Worm (Caenorhabditis elegans): ENCODE measurements around the gene C44H4.8.

The C44H4.8 gene

ce11 chrX:14602676-14603075 is 7.8 kb downstream of the C44H4.8 start, which contains the start of gene eor-2 (continued):
- TF ChIP-seq mxl-3 (GFP tag; optimal IDR thresholded peaks at IDR 0.05): peak; percentile 98
- TF ChIP-seq spr-1 (tag; optimal IDR thresholded peaks at IDR 0.05): peak; percentile 35
- TF ChIP-seq snpc-1.2 (GFP tag; IDR thresholded peaks at IDR 0.05): no peak
- TF ChIP-seq hmg-1.1 (GFP tag; IDR thresholded peaks at IDR 0.05): peak; percentile 82
- peak; percentile 8 for TF ChIP-seq lin-13 (GFP tag; optimal IDR thresholded peaks at IDR 0.05)
- TF ChIP-seq daf-16 (GFP tag; optimal IDR thresholded peaks at IDR 0.05): peak in 1 of 2 experiments; percentile 5
- TF ChIP-seq daf-16 (tag; optimal IDR thresholded peaks at IDR 0.05): peak; percentile 97
- TF ChIP-seq ZK337.2 (GFP tag; IDR thresholded peaks at IDR 0.05): no peak
- no peak for TF ChIP-seq tra-1 (GFP tag; IDR thresholded peaks at IDR 0.05)
- peak; percentile 5 for TF ChIP-seq T20F7.1 (GFP tag; optimal IDR thresholded peaks at IDR 0.05)
- peak; percentile 83 for TF ChIP-seq mep-1 (tag; optimal IDR thresholded peaks at IDR 0.05)
- no peak for TF ChIP-seq F49E8.2 (tag; optimal IDR thresholded peaks at IDR 0.05; ENCODE audit: borderline replicate concordance)
- TF ChIP-seq sdz-12 (GFP tag; optimal IDR thresholded peaks at IDR 0.05): no peak
- peak; percentile 32; the same call in 1 of the 2 replicates for TF ChIP-seq set-16 (GFP tag; IDR thresholded peaks at IDR 0.05)
- TF ChIP-seq Y105C5A.15 (GFP tag; IDR thresholded peaks at IDR 0.05): no peak
- no peak for TF ChIP-seq Y48G9A.11 (GFP tag; IDR thresholded peaks at IDR 0.05)
- no peak for TF ChIP-seq Y5F2A.4 (GFP tag; optimal IDR thresholded peaks at IDR 0.05)
- no peak for TF ChIP-seq nhr-76 (tag; optimal IDR thresholded peaks at IDR 0.05)
- TF ChIP-seq zfp-3 (GFP tag; conservative IDR thresholded peaks at IDR 0.05): no peak
- TF ChIP-seq ZK546.5 (tag; optimal IDR thresholded peaks at IDR 0.05): no peak
- TF ChIP-seq mdt-29 (GFP tag; IDR thresholded peaks at IDR 0.05): no peak
- TF ChIP-seq dmd-9 (GFP tag; IDR thresholded peaks at IDR 0.05): no peak
- TF ChIP-seq ctbp-1 (GFP tag; IDR thresholded peaks at IDR 0.05): peak; percentile 71; the same call in 1 of the 2 replicates
- peak; percentile 86 for TF ChIP-seq nhr-28 (tag; optimal IDR thresholded peaks at IDR 0.05)
- TF ChIP-seq dmd-6 (GFP tag; IDR thresholded peaks at IDR 0.05): peak; percentile 82
- no peak for TF ChIP-seq zip-2 (tag; optimal IDR thresholded peaks at IDR 0.05)
- TF ChIP-seq lim-7 (GFP tag; IDR thresholded peaks at IDR 0.05): no peak
- TF ChIP-seq mxl-2 (GFP tag; conservative IDR thresholded peaks at IDR 0.05): no peak
- peak in 1 of 2 experiments; percentile 74 for TF ChIP-seq lsy-2 (tag; optimal IDR thresholded peaks at IDR 0.05)
- TF ChIP-seq ztf-11 (tag; optimal IDR thresholded peaks at IDR 0.05): no peak
- no peak for TF ChIP-seq zfp-2 (tag; optimal IDR thresholded peaks at IDR 0.05)
- TF ChIP-seq D1046.2 (GFP tag; IDR thresholded peaks at IDR 0.05): no peak
- no peak for TF ChIP-seq nhr-10 (tag; optimal IDR thresholded peaks at IDR 0.05)
- TF ChIP-seq Y75B8A.6 (GFP tag; IDR thresholded peaks at IDR 0.05): no peak
- TF ChIP-seq zip-11 (GFP tag; IDR thresholded peaks at IDR 0.05): no peak
- peak; percentile 43; the same call in 1 of the 2 replicates for TF ChIP-seq madf-9 (GFP tag; conservative IDR thresholded peaks at IDR 0.05)
- no peak for TF ChIP-seq nhr-111 (GFP tag; optimal IDR thresholded peaks at IDR 0.05)
- peak in 1 of 2 experiments; percentile 58 for TF ChIP-seq hif-1 (tag; optimal IDR thresholded peaks at IDR 0.05)
- no peak for TF ChIP-seq aly-2 (tag; optimal IDR thresholded peaks at IDR 0.05)
- TF ChIP-seq ceh-20 (GFP tag; IDR thresholded peaks at IDR 0.05): 0 out of 2 replicates have a peak, but pooled peaks have one; percentile 38
- TF ChIP-seq mdl-1 (tag; optimal IDR thresholded peaks at IDR 0.05): peak; percentile 85 to 99
- no peak for TF ChIP-seq saeg-2 (GFP tag; IDR thresholded peaks at IDR 0.05)
- TF ChIP-seq cey-2 (tag; optimal IDR thresholded peaks at IDR 0.05; ENCODE audit: borderline replicate concordance, insufficient read depth): no peak
- no peak for TF ChIP-seq egl-27 (tag; optimal IDR thresholded peaks at IDR 0.05)
- peak; percentile 23 for TF ChIP-seq ztf-7 (tag; optimal IDR thresholded peaks at IDR 0.05)
- TF ChIP-seq attf-4 (tag; optimal IDR thresholded peaks at IDR 0.05): no peak
- TF ChIP-seq rbr-2 (tag; optimal IDR thresholded peaks at IDR 0.05): peak; percentile 65
- no peak for TF ChIP-seq gei-8 (GFP tag; optimal IDR thresholded peaks at IDR 0.05)
- TF ChIP-seq arid-1 (GFP tag; conservative IDR thresholded peaks at IDR 0.05): peak; percentile 82
- TF ChIP-seq daf-12 (tag; optimal IDR thresholded peaks at IDR 0.05): no peak
- TF ChIP-seq unc-39 (tag; optimal IDR thresholded peaks at IDR 0.05): no peak
- TF ChIP-seq php-3 (GFP tag; IDR thresholded peaks at IDR 0.05): no peak
